Fruit fly (Drosophila melanogaster) whole organism: ENCODE data around the gene onecut.

Experiments
- pan ChIP-seq: fragments of >200 bp; optimal IDR thresholded peaks from 2 replicates; lab custom pipeline; 2017
- psq ChIP-seq: fragments of >200 bp; optimal IDR thresholded peaks from 2 replicates; lab custom pipeline; 2017

DNA sequence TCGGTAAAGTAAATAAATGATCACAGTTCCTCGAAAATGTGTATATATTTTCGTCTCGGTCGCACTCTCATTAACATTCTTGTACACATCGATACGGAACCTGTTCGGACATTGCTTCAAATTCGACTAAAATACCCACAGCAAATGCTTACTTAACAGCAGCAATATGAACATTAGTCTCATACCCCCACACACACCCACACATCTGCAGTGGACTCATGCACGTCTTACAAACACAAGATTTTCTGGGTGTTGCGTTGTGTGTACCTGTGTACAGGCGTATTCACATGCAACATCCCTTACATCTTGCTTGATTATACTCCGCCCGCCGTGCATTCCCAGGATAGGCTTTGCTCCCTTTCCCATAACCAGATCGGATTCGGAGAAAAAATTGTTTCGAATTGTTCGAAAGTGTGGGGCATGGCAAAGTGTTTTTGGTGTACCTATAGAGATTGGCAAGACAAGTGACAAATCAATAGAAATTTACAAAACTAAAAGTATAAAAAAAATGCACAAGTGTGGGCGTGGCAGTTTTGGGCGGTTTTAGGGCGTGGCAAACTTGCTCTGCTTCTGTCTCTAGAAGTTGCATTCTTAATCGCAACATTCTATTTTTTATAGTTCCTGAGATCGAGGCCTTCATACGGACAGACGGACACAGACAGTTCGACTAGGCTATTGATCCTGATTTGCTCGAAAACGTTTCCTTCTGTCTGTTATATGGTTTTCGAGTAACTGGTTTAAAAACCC lies 18.6 kb upstream of the onecut start, which contains the start of gene mav:
- no peak for TF ChIP-seq psq (lab: Kevin White, UChicago)
- no peak for TF ChIP-seq pan (lab: Kevin White, UChicago)
